Fruit fly (Drosophila melanogaster) whole organism, embryonic: ENCODE data around the gene CG15296.
A peak's percentile ranks its signal among the peaks of the same experiment; 100 is the strongest.

Experiments
- Atf3 ChIP-seq: fragments of 200-800 bp; sonication (Bioruptor generic); optimal IDR thresholded peaks from 3 replicates; lab custom pipeline; 2016; ENCODE audit warnings: missing biosample characterization, missing genetic modification characterization
- Atf6 ChIP-seq: fragments of 200-800 bp; sonication (Bioruptor generic); IDR thresholded peaks from 2 replicates; pipeline ENCODE4 v1.3.6; 2022; ENCODE audit warnings: missing biosample characterization, missing genetic modification characterization
- CG12155 ChIP-seq: fragments of 200-800 bp; sonication (Bioruptor generic); optimal IDR thresholded peaks from 3 replicates; lab custom pipeline; 2016; ENCODE audit warnings: missing biosample characterization, missing genetic modification characterization
- CG12391 ChIP-seq: fragments of 200-800 bp; sonication (Bioruptor generic); optimal IDR thresholded peaks from 3 replicates; lab custom pipeline; 2018; ENCODE audit warnings: missing biosample characterization, mild to moderate bottlenecking, missing genetic modification characterization, moderate library complexity
- CG12659 ChIP-seq: fragments of 200-800 bp; sonication (Bioruptor generic); optimal IDR thresholded peaks from 3 replicates; lab custom pipeline; 2017; ENCODE audit warnings: mild to moderate bottlenecking, missing biosample characterization, missing genetic modification reagents, missing genetic modification characterization
- CG13296 ChIP-seq: fragments of 200-800 bp; sonication (Bioruptor generic); optimal IDR thresholded peaks from 3 replicates; lab custom pipeline; 2018; ENCODE audit warnings: missing biosample characterization, mild to moderate bottlenecking, missing genetic modification characterization
- CG13624 ChIP-seq: fragments of 200-800 bp; sonication (Bioruptor generic); optimal IDR thresholded peaks from 2 replicates; lab custom pipeline; 2016; ENCODE audit warnings: missing biosample characterization, missing genetic modification characterization
- CG17359 ChIP-seq: fragments of 200-800 bp; sonication (Bioruptor generic); optimal IDR thresholded peaks from 3 replicates; lab custom pipeline; 2018; ENCODE audit warnings: missing biosample characterization, mild to moderate bottlenecking, missing genetic modification characterization, moderate library complexity
- CG17912 ChIP-seq: fragments of 200-800 bp; sonication (Bioruptor generic); optimal IDR thresholded peaks from 2 replicates; lab custom pipeline; 2018; ENCODE audit warnings: missing biosample characterization, mild to moderate bottlenecking, missing genetic modification characterization
- CG1792 ChIP-seq: fragments of 200-800 bp; sonication (Bioruptor generic); optimal IDR thresholded peaks from 2 replicates; lab custom pipeline; 2016; ENCODE audit warnings: missing biosample characterization, missing genetic modification characterization
- CG18619 ChIP-seq: fragments of 200-800 bp; sonication (Bioruptor generic); optimal IDR thresholded peaks from 3 replicates; lab custom pipeline; 2017; ENCODE audit warnings: missing biosample characterization, mild to moderate bottlenecking, missing genetic modification characterization
- CG2712 ChIP-seq: fragments of 200-800 bp; optimal IDR thresholded peaks from 3 replicates; lab custom pipeline; 2019; ENCODE audit warnings: missing biosample characterization, mild to moderate bottlenecking, missing genetic modification characterization, moderate library complexity
- CG31365 ChIP-seq: fragments of 200-800 bp; sonication (Bioruptor generic); optimal IDR thresholded peaks from 2 replicates; lab custom pipeline; 2018; ENCODE audit warnings: missing biosample characterization, mild to moderate bottlenecking, missing genetic modification characterization
- CG31388 ChIP-seq: fragments of 200-800 bp; sonication (Bioruptor generic); optimal IDR thresholded peaks from 2 replicates; lab custom pipeline; 2016; ENCODE audit warnings: missing biosample characterization, missing genetic modification characterization
- CG3847 ChIP-seq: fragments of 200-800 bp; sonication (Bioruptor generic); IDR thresholded peaks from 2 replicates; pipeline ENCODE4 v1.3.6; 2022; ENCODE audit warnings: missing biosample characterization, missing genetic modification characterization
- CG4424 ChIP-seq: fragments of 200-800 bp; sonication (Bioruptor generic); optimal IDR thresholded peaks from 3 replicates; lab custom pipeline; 2016; ENCODE audit warnings: missing biosample characterization, missing genetic modification characterization
- CG6854 ChIP-seq: fragments of 200-800 bp; sonication (Bioruptor generic); optimal IDR thresholded peaks from 3 replicates; lab custom pipeline; 2017; ENCODE audit warnings: missing biosample characterization, mild to moderate bottlenecking, missing genetic modification characterization
- CG7271 ChIP-seq: fragments of 200-800 bp; sonication (Bioruptor generic); optimal IDR thresholded peaks from 2 replicates; lab custom pipeline; 2018; ENCODE audit warnings: missing biosample characterization, mild to moderate bottlenecking, missing genetic modification characterization, moderate library complexity
- CG7357 ChIP-seq: fragments of 200-800 bp; sonication (Bioruptor generic); IDR thresholded peaks from 3 replicates; pipeline ENCODE4 v1.3.6; 2022; ENCODE audit warnings: missing biosample characterization, missing genetic modification characterization
- CG7745 ChIP-seq: fragments of 200-800 bp; sonication (Bioruptor generic); optimal IDR thresholded peaks from 2 replicates; lab custom pipeline; 2018; ENCODE audit warnings: missing biosample characterization, mild to moderate bottlenecking, missing genetic modification characterization, moderate library complexity
- CG8388 ChIP-seq: fragments of 200-800 bp; sonication (Bioruptor generic); optimal IDR thresholded peaks from 2 replicates; lab custom pipeline; 2019; ENCODE audit warnings: missing biosample characterization, mild to moderate bottlenecking, missing genetic modification characterization, moderate library complexity
- CG8924 ChIP-seq: fragments of 200-800 bp; optimal IDR thresholded peaks from 3 replicates; lab custom pipeline; 2019; ENCODE audit warnings: missing biosample characterization, mild to moderate bottlenecking, missing genetic modification characterization, moderate library complexity
- Gsc ChIP-seq: fragments of 200-800 bp; sonication (Bioruptor generic); IDR thresholded peaks from 2 replicates; pipeline ENCODE4 v1.3.6; 2022; ENCODE audit warnings: missing biosample characterization, missing genetic modification characterization
- MESR4 ChIP-seq: fragments of 200-800 bp; sonication (Bioruptor generic); optimal IDR thresholded peaks from 2 replicates; lab custom pipeline; 2018; ENCODE audit warnings: missing biosample characterization, mild to moderate bottlenecking, missing genetic modification characterization, moderate library complexity
- NC2β ChIP-seq: fragments of 200-800 bp; sonication (Bioruptor generic); optimal IDR thresholded peaks from 2 replicates; lab custom pipeline; 2016; ENCODE audit warnings: missing biosample characterization, missing genetic modification characterization
- Nf-YA ChIP-seq: fragments of 200-800 bp; sonication (Bioruptor generic); IDR thresholded peaks from 2 replicates; pipeline ENCODE4 v1.3.6; 2022; ENCODE audit warnings: missing biosample characterization, missing genetic modification characterization
- Sry-β ChIP-seq: fragments of 200-800 bp; sonication (Bioruptor generic); optimal IDR thresholded peaks from 2 replicates; lab custom pipeline; 2018; ENCODE audit warnings: missing biosample characterization, mild to moderate bottlenecking, missing genetic modification characterization, moderate library complexity
- TFAM ChIP-seq: fragments of 200-800 bp; sonication (Bioruptor generic); optimal IDR thresholded peaks from 2 replicates; lab custom pipeline; 2017; ENCODE audit warnings: missing biosample characterization, missing genetic modification characterization, inconsistent platforms
- ase ChIP-seq: fragments of 200-800 bp; sonication (Bioruptor generic); IDR thresholded peaks from 3 replicates; pipeline ENCODE4 v1.3.6; 2022; ENCODE audit warnings: missing biosample characterization, missing genetic modification characterization
- az2 ChIP-seq: fragments of 200-800 bp; sonication (Bioruptor generic); optimal IDR thresholded peaks from 3 replicates; lab custom pipeline; 2016; ENCODE audit warnings: missing biosample characterization, missing genetic modification characterization
- bbx ChIP-seq: fragments of 200-800 bp; sonication (Bioruptor generic); IDR thresholded peaks from 2 replicates; pipeline ENCODE4 v1.3.6; 2022; ENCODE audit warnings: missing biosample characterization, missing genetic modification characterization; ENCODE audit not compliant: partially characterized antibody
- dan ChIP-seq: fragments of 200-800 bp; sonication (Bioruptor generic); IDR thresholded peaks from 2 replicates; pipeline ENCODE4 v1.3.6; 2022; ENCODE audit warnings: missing biosample characterization, missing genetic modification characterization
- dm ChIP-seq: fragments of 200-800 bp; sonication (Bioruptor generic); optimal IDR thresholded peaks from 3 replicates; lab custom pipeline; 2016; ENCODE audit warnings: missing biosample characterization, missing genetic modification characterization
- ems ChIP-seq: fragments of 200-800 bp; sonication (Bioruptor generic); optimal IDR thresholded peaks from 3 replicates; lab custom pipeline; 2016; ENCODE audit warnings: missing biosample characterization, missing genetic modification characterization
- fd102C ChIP-seq: fragments of 200-800 bp; sonication (Bioruptor generic); optimal IDR thresholded peaks from 2 replicates; lab custom pipeline; 2018; ENCODE audit warnings: missing biosample characterization, mild to moderate bottlenecking, missing genetic modification characterization, moderate library complexity
- ham ChIP-seq: fragments of 200-800 bp; sonication (Bioruptor generic); IDR thresholded peaks from 2 replicates; pipeline ENCODE4 v1.3.6; 2022; ENCODE audit warnings: missing biosample characterization, missing genetic modification characterization
- hbn ChIP-seq: fragments of 200-800 bp; sonication (Bioruptor generic); IDR thresholded peaks from 2 replicates; pipeline ENCODE4 v1.3.6; 2022; ENCODE audit warnings: missing biosample characterization, missing genetic modification characterization; ENCODE audit not compliant: partially characterized antibody
- kay ChIP-seq: fragments of 200-800 bp; sonication (Bioruptor generic); optimal IDR thresholded peaks from 2 replicates; lab custom pipeline; 2016; ENCODE audit warnings: missing biosample characterization, missing genetic modification characterization
- nau ChIP-seq: fragments of 200-800 bp; sonication (Bioruptor generic); optimal IDR thresholded peaks from 3 replicates; lab custom pipeline; 2017; ENCODE audit warnings: missing biosample characterization, mild to moderate bottlenecking, missing genetic modification characterization, missing genetic modification reagents
- nom ChIP-seq: fragments of 200-800 bp; sonication (Bioruptor generic); optimal IDR thresholded peaks from 2 replicates; lab custom pipeline; 2017; ENCODE audit warnings: missing biosample characterization, missing genetic modification characterization, mild to moderate bottlenecking, moderate library complexity, missing genetic modification reagents
- ranshi ChIP-seq: fragments of 200-800 bp; sonication (Bioruptor generic); IDR thresholded peaks from 2 replicates; pipeline ENCODE4 v1.3.6; 2022; ENCODE audit warnings: missing biosample characterization, missing genetic modification characterization
- repo ChIP-seq: fragments of 200-800 bp; sonication (Bioruptor generic); optimal IDR thresholded peaks from 2 replicates; lab custom pipeline; 2016; ENCODE audit warnings: missing biosample characterization, missing genetic modification characterization
- ro ChIP-seq: fragments of 200-800 bp; sonication (Bioruptor generic); IDR thresholded peaks from 2 replicates; pipeline ENCODE4 v1.3.6; 2022; ENCODE audit warnings: missing biosample characterization, missing genetic modification characterization
- salm ChIP-seq: fragments of 200-800 bp; sonication (Bioruptor generic); optimal IDR thresholded peaks from 2 replicates; lab custom pipeline; 2018; ENCODE audit warnings: missing biosample characterization, mild to moderate bottlenecking, missing genetic modification characterization
- sqz ChIP-seq: fragments of 200-800 bp; sonication (Bioruptor generic); optimal IDR thresholded peaks from 3 replicates; lab custom pipeline; 2018; ENCODE audit warnings: missing biosample characterization, mild to moderate bottlenecking, missing genetic modification characterization
- stwl ChIP-seq: fragments of 200-800 bp; sonication (Bioruptor generic); optimal IDR thresholded peaks from 3 replicates; lab custom pipeline; 2018; ENCODE audit warnings: missing biosample characterization, mild to moderate bottlenecking, missing genetic modification characterization, moderate library complexity
- toy ChIP-seq: fragments of 200-800 bp; sonication (Bioruptor generic); IDR thresholded peaks from 2 replicates; pipeline ENCODE4 v1.3.6; 2022; ENCODE audit warnings: missing biosample characterization, missing genetic modification characterization
- unpg ChIP-seq: fragments of 200-800 bp; sonication (Bioruptor generic); optimal IDR thresholded peaks from 3 replicates; lab custom pipeline; 2018; ENCODE audit warnings: missing biosample characterization, mild to moderate bottlenecking, missing genetic modification characterization, moderate library complexity
- vnd ChIP-seq: fragments of 200-800 bp; sonication (Bioruptor generic); IDR thresholded peaks from 3 replicates; pipeline ENCODE4 v1.3.6; 2022; ENCODE audit warnings: missing biosample characterization, missing genetic modification characterization; ENCODE audit not compliant: partially characterized antibody
- zf30C ChIP-seq: fragments of 200-800 bp; sonication (Bioruptor generic); optimal IDR thresholded peaks from 3 replicates; lab custom pipeline; 2018; ENCODE audit warnings: missing biosample characterization, mild to moderate bottlenecking, missing genetic modification characterization

CG15296 gene

DNA sequence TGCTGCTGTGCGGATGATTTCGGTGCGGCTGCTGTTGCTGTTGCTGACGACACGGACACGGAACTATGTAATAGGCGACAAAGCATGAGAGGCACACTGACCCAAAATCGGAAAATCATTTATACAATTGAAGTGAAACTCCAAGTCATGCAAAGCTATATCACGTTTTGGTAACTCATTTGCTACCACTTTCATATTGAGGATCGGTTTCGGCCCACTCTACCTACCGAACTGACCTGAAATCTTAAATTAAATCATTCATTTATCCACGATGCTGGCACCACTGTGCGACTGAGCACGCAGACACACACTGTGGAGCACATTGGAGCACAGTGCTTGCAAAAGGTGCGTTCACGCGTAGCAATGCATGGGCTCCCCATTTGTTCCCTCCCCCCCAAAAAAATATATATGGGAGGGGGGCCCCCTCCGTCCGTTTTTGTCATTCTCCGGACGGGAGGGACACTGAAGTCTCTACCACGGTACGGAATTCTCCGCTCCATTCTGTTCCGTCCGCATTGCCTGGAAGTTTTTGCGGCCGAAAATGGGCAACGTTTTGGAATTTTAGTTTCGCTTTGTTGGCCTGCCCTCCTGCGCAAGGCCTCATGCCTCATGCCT lies 3.9 kb upstream of the CG15296 start (continued):
- TF ChIP-seq unpg (GFP tag; lab: Kevin White, UChicago) = peak; percentile 64
- TF ChIP-seq nau (GFP tag; lab: Kevin White, UChicago) = peak; percentile 52
- TF ChIP-seq zf30C (GFP tag; lab: Kevin White, UChicago) = no peak
- TF ChIP-seq dm = peak; percentile 12
- no peak for TF ChIP-seq Nf-YA (GFP tag; lab: Robert Waterston, UW)
- no peak for TF ChIP-seq stwl (tag; lab: Kevin White, UChicago)
- TF ChIP-seq dan = no peak
- TF ChIP-seq bbx (GFP tag; lab: Robert Waterston, UW) = no peak
- peak; percentile 43 for TF ChIP-seq CG18619 (GFP tag; lab: Kevin White, UChicago)
- TF ChIP-seq CG8924 (tag; lab: Kevin White, UChicago) = peak; percentile 41
- no peak for TF ChIP-seq sqz
- TF ChIP-seq Gsc = no peak
- TF ChIP-seq CG2712 (tag; lab: Kevin White, UChicago) = peak; percentile 29
- TF ChIP-seq hbn (GFP tag; lab: Robert Waterston, UW) = no peak
- peak; percentile 13 for TF ChIP-seq CG4424 (GFP tag; lab: Kevin White, UChicago)
- TF ChIP-seq CG1792 (GFP tag; lab: Kevin White, UChicago) = no peak
- TF ChIP-seq CG6854 (GFP tag; lab: Kevin White, UChicago) = no peak
- no peak for TF ChIP-seq CG31365
- TF ChIP-seq CG17912 = no peak
- no peak for TF ChIP-seq fd102C (GFP tag; lab: Kevin White, UChicago)
- peak; percentile 12 for TF ChIP-seq ems
- 0 out of 2 replicates have a peak, but pooled peaks have one; percentile 12 for TF ChIP-seq ro (GFP tag; lab: Robert Waterston, UW)
- peak; percentile 31 for TF ChIP-seq Atf3
- peak; percentile 54 for TF ChIP-seq ranshi (GFP tag; lab: Robert Waterston, UW)
- TF ChIP-seq CG13624 (GFP tag; lab: Kevin White, UChicago) = peak; percentile 1
- TF ChIP-seq salm (tag; lab: Kevin White, UChicago) = no peak
- peak; percentile 37 for TF ChIP-seq nom (GFP tag; lab: Kevin White, UChicago)
- no peak for TF ChIP-seq CG7745
- TF ChIP-seq ase = peak; percentile 38; the same call in 1 of the 3 replicates
- TF ChIP-seq az2 (GFP tag; lab: Kevin White, UChicago) = peak; percentile 57
- TF ChIP-seq toy (GFP tag; lab: Robert Waterston, UW) = no peak
- peak; percentile 13 for TF ChIP-seq CG12659 (GFP tag; lab: Kevin White, UChicago)
- TF ChIP-seq Sry-β (GFP tag; lab: Kevin White, UChicago) = no peak
- TF ChIP-seq CG7271 = no peak
- no peak for TF ChIP-seq CG31388 (GFP tag; lab: Kevin White, UChicago)
- no peak for TF ChIP-seq kay
- peak; percentile 20 for TF ChIP-seq NC2β (GFP tag; lab: Kevin White, UChicago)
- TF ChIP-seq CG13296 (GFP tag; lab: Kevin White, UChicago) = no peak
- TF ChIP-seq CG8388 (GFP tag; lab: Kevin White, UChicago) = peak; percentile 66
- no peak for TF ChIP-seq repo (GFP tag; lab: Kevin White, UChicago)
- no peak for TF ChIP-seq TFAM (GFP tag; lab: Kevin White, UChicago)
- peak; percentile 42; the same call in 1 of the 2 replicates for TF ChIP-seq CG3847 (GFP tag; lab: Robert Waterston, UW)
- no peak for TF ChIP-seq MESR4 (GFP tag; lab: Kevin White, UChicago)
- TF ChIP-seq Atf6 (GFP tag; lab: Robert Waterston, UW) = 0 out of 2 replicates have a peak, but pooled peaks have one; percentile 47
- TF ChIP-seq ham (GFP tag; lab: Robert Waterston, UW) = no peak
- TF ChIP-seq CG7357 (GFP tag; lab: Robert Waterston, UW) = peak; percentile 40; the same call in 1 of the 3 replicates
- no peak for TF ChIP-seq CG12155 (GFP tag; lab: Kevin White, UChicago)
- peak; percentile 33 for TF ChIP-seq CG12391 (tag; lab: Kevin White, UChicago)
- no peak for TF ChIP-seq vnd (GFP tag; lab: Robert Waterston, UW)
- TF ChIP-seq CG17359 (tag; lab: Kevin White, UChicago) = peak; percentile 54
